Worm (Caenorhabditis elegans): Measurements from ENCODE around the gene Y82E9BR.9.

- TF ChIP-seq unc-39 (tag; optimal IDR thresholded peaks at IDR 0.05) (no peak), zag-1 (tag; optimal IDR thresholded peaks at IDR 0.05) (no peak), ztf-4 (tag; optimal IDR thresholded peaks at IDR 0.05) (no peak)
Measured at ce11 chrIII:1349313-1349712, 10.3 kb downstream of the Y82E9BR.9 start, which contains the start of gene fbxa-25.
